Worm (Caenorhabditis elegans) whole organism, mixed stage, embryonic: Measurements from ENCODE around the gene C25D7.5.

Source experiments
- bed-3 ChIP-seq: fragments of 200-800 bp; sonication (Bioruptor generic); optimal IDR thresholded peaks from 3 replicates; lab custom pipeline; 2018; ENCODE audit warnings: mild to moderate bottlenecking, missing genetic modification characterization, moderate library complexity, missing compliant biosample characterization
- elt-1 ChIP-seq: sonication (generic microtip); optimal IDR thresholded peaks from 2 replicates; lab custom pipeline; 2017; ENCODE audit warnings: missing genetic modification characterization, mild to moderate bottlenecking, missing compliant biosample characterization, antibody characterized with exemption, moderate library complexity, borderline replicate concordance; ENCODE audit not compliant: insufficient read depth
- elt-3 ChIP-seq: fragments of 150-350 bp; optimal IDR thresholded peaks from 2 replicates; lab custom pipeline; 2014; ENCODE audit warnings: missing biosample characterization, missing genetic modification characterization
- unc-62 ChIP-seq: fragments of 150-350 bp; optimal IDR thresholded peaks from 2 replicates; lab custom pipeline; 2014; ENCODE audit warnings: missing biosample characterization, missing genetic modification reagents, missing genetic modification characterization

DNA sequence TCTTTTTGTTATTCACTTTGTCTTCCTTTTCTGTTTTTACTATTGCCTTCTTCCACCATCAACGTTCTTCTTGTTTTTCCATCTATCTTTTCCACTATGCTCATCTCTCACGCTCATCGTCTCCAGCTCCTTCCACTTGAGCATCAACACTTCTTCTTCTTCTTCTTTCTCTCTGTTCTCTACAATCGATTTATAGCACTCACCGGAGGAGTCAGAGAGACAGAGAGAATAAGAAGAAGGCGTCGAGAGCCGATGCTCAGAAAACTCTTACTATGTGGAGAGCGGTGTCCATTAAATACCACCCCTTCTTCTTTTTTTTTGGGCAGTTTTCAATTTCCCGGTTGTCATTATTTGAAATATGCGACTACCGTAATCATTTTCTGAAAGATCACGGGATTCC is 22.5 kb downstream of the C25D7.5 start:
- no peak for TF ChIP-seq unc-62 (GFP tag; lab: Kevin White, UChicago)
- TF ChIP-seq bed-3: no peak
- no peak for TF ChIP-seq elt-3 (tag; lab: Kevin White, UChicago)
- TF ChIP-seq elt-1 (tag; lab: Kevin White, UChicago): no peak
